Worm (Caenorhabditis elegans) whole organism, L4 larva: ENCODE results near the gene T25G12.3.
A peak's percentile ranks its signal among the peaks of the same experiment; 100 is the strongest.

ENCODE experiments used
- F10B5.3 ChIP-seq: sonication (generic microtip); optimal IDR thresholded peaks from 2 replicates; lab custom pipeline; 2016; ENCODE audit warnings: mild to moderate bottlenecking, missing genetic modification characterization, missing compliant biosample characterization
- T20F7.1 ChIP-seq: fragments of 200-800 bp; sonication (Bioruptor generic); optimal IDR thresholded peaks from 2 replicates; lab custom pipeline; 2018; ENCODE audit warnings: mild to moderate bottlenecking, missing genetic modification characterization, missing compliant biosample characterization
- Y48G9A.11 ChIP-seq: fragments of 200-800 bp; sonication (Bioruptor generic); IDR thresholded peaks from 2 replicates; pipeline ENCODE4 v1.3.6; 2022; ENCODE audit warnings: missing genetic modification reagents, missing genetic modification characterization, missing compliant biosample characterization
- Y75B8A.6 ChIP-seq: fragments of 200-800 bp; sonication (Bioruptor generic); IDR thresholded peaks from 2 replicates; pipeline ENCODE4 v1.3.6; 2022; ENCODE audit warnings: missing genetic modification reagents, missing genetic modification characterization, missing compliant biosample characterization
- ZK337.2 ChIP-seq: fragments of 200-800 bp; sonication (Bioruptor generic); IDR thresholded peaks from 2 replicates; pipeline ENCODE4 v1.3.6; 2022; ENCODE audit warnings: missing genetic modification reagents, missing genetic modification characterization, missing compliant biosample characterization
- ZK546.5 ChIP-seq, 2 experiments: sonication (generic microtip); optimal IDR thresholded peaks; 2 replicates each; lab custom pipeline; 2017; ENCODE audit warnings: missing biosample characterization in 2 of 2, missing genetic modification characterization in 2 of 2
- ama-1 ChIP-seq: fragments of 150-350 bp; optimal IDR thresholded peaks from 2 replicates; lab custom pipeline; 2014; ENCODE audit warnings: inconsistent platforms, mixed read lengths
- arid-1 ChIP-seq: fragments of 200-800 bp; sonication (Bioruptor generic); conservative IDR thresholded peaks from 2 replicates; pipeline ENCODE4 v1.3.6; 2022; ENCODE audit warnings: missing genetic modification reagents, missing genetic modification characterization, missing compliant biosample characterization
- attf-4 ChIP-seq: sonication (generic microtip); optimal IDR thresholded peaks from 3 replicates; lab custom pipeline; 2017; ENCODE audit warnings: missing biosample characterization, missing genetic modification characterization
- ceh-62 ChIP-seq: sonication (generic microtip); optimal IDR thresholded peaks from 2 replicates; lab custom pipeline; 2017; ENCODE audit warnings: missing biosample characterization, missing genetic modification characterization
- daf-16 ChIP-seq, 3 experiments: sonication (generic microtip); optimal IDR thresholded peaks; 2 replicates each; lab custom pipeline; 2016 to 2017; ENCODE audit warnings: missing genetic modification characterization in 3 of 3, missing genetic modification reagents in 3 of 3, mild to moderate bottlenecking in 2 of 3, missing compliant biosample characterization in 2 of 3, missing biosample characterization in 1 of 3, moderate library complexity in 1 of 3
- daf-8 ChIP-seq: fragments of 200-800 bp; sonication (Bioruptor generic); IDR thresholded peaks from 2 replicates; pipeline ENCODE4 v1.3.6; 2022; ENCODE audit warnings: missing genetic modification characterization, missing compliant biosample characterization
- dmd-6 ChIP-seq: fragments of 200-800 bp; sonication (Bioruptor generic); IDR thresholded peaks from 2 replicates; pipeline ENCODE4 v1.3.6; 2022; ENCODE audit warnings: missing genetic modification reagents, missing genetic modification characterization, missing compliant biosample characterization
- dmd-8 ChIP-seq: fragments of 200-800 bp; sonication (Bioruptor generic); IDR thresholded peaks from 2 replicates; pipeline ENCODE4 v1.3.6; 2022; ENCODE audit warnings: missing genetic modification characterization, missing compliant biosample characterization
- dpl-1 ChIP-seq: fragments of 150-350 bp; optimal IDR thresholded peaks from 2 replicates; lab custom pipeline; 2014; ENCODE audit warnings: missing biosample characterization, missing genetic modification reagents, missing genetic modification characterization
- dve-1 ChIP-seq: sonication (generic microtip); optimal IDR thresholded peaks from 2 replicates; lab custom pipeline; 2017; ENCODE audit warnings: antibody characterized with exemption, mild to moderate bottlenecking, missing genetic modification characterization, missing compliant biosample characterization; ENCODE audit not compliant: insufficient read depth
- egl-43 ChIP-seq: fragments of 200-800 bp; sonication (Bioruptor generic); IDR thresholded peaks from 2 replicates; pipeline ENCODE4 v1.3.6; 2022; ENCODE audit warnings: missing genetic modification reagents, missing genetic modification characterization, missing compliant biosample characterization
- fkh-10 ChIP-seq: fragments of 150-350 bp; optimal IDR thresholded peaks from 2 replicates; lab custom pipeline; 2014; ENCODE audit warnings: missing biosample characterization, missing genetic modification reagents, missing genetic modification characterization
- fos-1 ChIP-seq: fragments of 150-350 bp; optimal IDR thresholded peaks from 2 replicates; lab custom pipeline; 2014; ENCODE audit warnings: missing biosample characterization, missing genetic modification characterization
- gei-8 ChIP-seq: fragments of 200-800 bp; sonication (Bioruptor generic); optimal IDR thresholded peaks from 2 replicates; lab custom pipeline; 2018; ENCODE audit warnings: mild to moderate bottlenecking, missing genetic modification characterization, missing compliant biosample characterization
- hif-1 ChIP-seq, 2 experiments: sonication (generic microtip); optimal IDR thresholded peaks; 2 replicates each; lab custom pipeline; 2016 to 2017; ENCODE audit warnings: missing compliant biosample characterization in 2 of 2, missing genetic modification characterization in 2 of 2, missing genetic modification reagents in 2 of 2, missing genotype in 2 of 2, mild to moderate bottlenecking in 1 of 2
- hmg-1.1 ChIP-seq: fragments of 200-800 bp; sonication (Bioruptor generic); IDR thresholded peaks from 2 replicates; pipeline ENCODE4 v1.3.6; 2022; ENCODE audit warnings: missing genetic modification reagents, missing genetic modification characterization, missing compliant biosample characterization
- jun-1 ChIP-seq: fragments of 150-350 bp; optimal IDR thresholded peaks from 2 replicates; lab custom pipeline; 2014; ENCODE audit warnings: missing biosample characterization, missing genetic modification reagents, missing genetic modification characterization
- lin-1 ChIP-seq: fragments of 200-800 bp; sonication (Bioruptor generic); IDR thresholded peaks from 2 replicates; pipeline ENCODE4 v1.3.6; 2022; ENCODE audit warnings: missing genetic modification reagents, missing genetic modification characterization, missing compliant biosample characterization
- lin-15B ChIP-seq: fragments of 150-350 bp; sonication (generic microtip); optimal IDR thresholded peaks from 3 replicates; lab custom pipeline; 2014; ENCODE audit warnings: missing biosample characterization, missing genetic modification characterization
- lin-29 ChIP-seq: fragments of 200-800 bp; sonication (Bioruptor generic); IDR thresholded peaks from 2 replicates; pipeline ENCODE4 v1.3.6; 2022; ENCODE audit warnings: missing genetic modification reagents, missing genetic modification characterization, missing compliant biosample characterization
- lin-39 ChIP-seq: fragments of 150-350 bp; optimal IDR thresholded peaks from 2 replicates; lab custom pipeline; 2014; ENCODE audit warnings: missing biosample characterization, missing genetic modification reagents, missing genetic modification characterization
- madf-5 ChIP-seq, 2 experiments: fragments of 200-800 bp; sonication (Bioruptor generic); IDR thresholded peaks; 2 replicates each; pipeline ENCODE4 v1.3.6; 2022; ENCODE audit warnings: missing compliant biosample characterization in 2 of 2, missing genetic modification characterization in 2 of 2
- madf-9 ChIP-seq: fragments of 200-800 bp; sonication (Bioruptor generic); conservative IDR thresholded peaks from 2 replicates; pipeline ENCODE4 v1.3.6; 2022; ENCODE audit warnings: missing genetic modification reagents, missing genetic modification characterization, missing compliant biosample characterization
- mdl-1 ChIP-seq, 2 experiments: fragments of 150-350 bp in 1 of 2; sonication (generic microtip) in 1 of 2; optimal IDR thresholded peaks; 2 replicates each; lab custom pipeline; 2014 to 2017; ENCODE audit warnings: missing biosample characterization in 2 of 2, missing genetic modification characterization in 2 of 2
- mes-2 ChIP-seq: sonication (generic microtip); optimal IDR thresholded peaks from 2 replicates; lab custom pipeline; 2016; ENCODE audit warnings: missing genotype, mild to moderate bottlenecking, missing genetic modification characterization, missing compliant biosample characterization; ENCODE audit not compliant: poor library complexity, severe bottlenecking
- mxl-2 ChIP-seq: fragments of 200-800 bp; sonication (Bioruptor generic); conservative IDR thresholded peaks from 2 replicates; pipeline ENCODE4 v1.3.6; 2022; ENCODE audit warnings: missing genetic modification reagents, missing genetic modification characterization, missing compliant biosample characterization
- mxl-3 ChIP-seq: fragments of 200-800 bp; sonication (Bioruptor generic); optimal IDR thresholded peaks from 2 replicates; lab custom pipeline; 2018; ENCODE audit warnings: mild to moderate bottlenecking, missing genetic modification characterization, missing compliant biosample characterization
- nhr-10 ChIP-seq: fragments of 150-350 bp; optimal IDR thresholded peaks from 2 replicates; lab custom pipeline; 2014; ENCODE audit warnings: missing biosample characterization, missing genetic modification characterization
- nhr-102 ChIP-seq: sonication (generic microtip); optimal IDR thresholded peaks from 2 replicates; lab custom pipeline; 2016; ENCODE audit warnings: mild to moderate bottlenecking, missing genetic modification characterization, moderate library complexity, missing compliant biosample characterization
- nhr-11 ChIP-seq: fragments of 150-350 bp; optimal IDR thresholded peaks from 2 replicates; lab custom pipeline; 2014; ENCODE audit warnings: missing biosample characterization, missing genetic modification characterization
- nhr-237 ChIP-seq: sonication (generic microtip); optimal IDR thresholded peaks from 2 replicates; lab custom pipeline; 2017; ENCODE audit warnings: missing biosample characterization, missing genetic modification characterization
- nhr-25 ChIP-seq: sonication (generic microtip); optimal IDR thresholded peaks from 2 replicates; lab custom pipeline; 2017; ENCODE audit warnings: missing genetic modification characterization, mild to moderate bottlenecking, missing compliant biosample characterization, antibody characterized with exemption, moderate library complexity, borderline replicate concordance; ENCODE audit not compliant: insufficient read depth
- nhr-28 ChIP-seq: fragments of 150-350 bp; optimal IDR thresholded peaks from 2 replicates; lab custom pipeline; 2014; ENCODE audit warnings: missing biosample characterization, missing genetic modification characterization
- nhr-42 ChIP-seq: fragments of 200-800 bp; sonication (Bioruptor generic); IDR thresholded peaks from 2 replicates; pipeline ENCODE4 v1.3.6; 2022; ENCODE audit warnings: missing genetic modification characterization, missing compliant biosample characterization
- nhr-77 ChIP-seq: fragments of 150-350 bp; optimal IDR thresholded peaks from 2 replicates; lab custom pipeline; 2014; ENCODE audit warnings: missing biosample characterization, missing genetic modification characterization
- pqm-1 ChIP-seq: sonication (generic microtip); optimal IDR thresholded peaks from 2 replicates; lab custom pipeline; 2017; ENCODE audit warnings: missing biosample characterization, missing genetic modification characterization
- rbr-2 ChIP-seq: sonication (generic microtip); optimal IDR thresholded peaks from 2 replicates; lab custom pipeline; 2016; ENCODE audit warnings: missing genotype, missing genetic modification characterization, missing compliant biosample characterization
- sdz-12 ChIP-seq: fragments of 200-800 bp; sonication (Bioruptor generic); optimal IDR thresholded peaks from 2 replicates; lab custom pipeline; 2018; ENCODE audit warnings: mild to moderate bottlenecking, missing genetic modification characterization, missing compliant biosample characterization
- set-16 ChIP-seq: fragments of 200-800 bp; sonication (Bioruptor generic); IDR thresholded peaks from 2 replicates; pipeline ENCODE4 v1.3.6; 2022; ENCODE audit warnings: missing genetic modification reagents, missing genetic modification characterization, missing compliant biosample characterization
- skn-1 ChIP-seq: fragments of 150-350 bp; optimal IDR thresholded peaks from 2 replicates; lab custom pipeline; 2014; ENCODE audit warnings: missing biosample characterization, missing genetic modification characterization
- spr-1 ChIP-seq: sonication (generic microtip); optimal IDR thresholded peaks from 2 replicates; lab custom pipeline; 2016; ENCODE audit warnings: mild to moderate bottlenecking, missing genetic modification characterization, missing compliant biosample characterization
- spr-3 ChIP-seq: fragments of 200-800 bp; sonication (Bioruptor generic); optimal IDR thresholded peaks from 2 replicates; lab custom pipeline; 2018; ENCODE audit warnings: mild to moderate bottlenecking, missing genetic modification characterization, missing compliant biosample characterization
- unc-130 ChIP-seq: sonication (generic microtip); optimal IDR thresholded peaks from 2 replicates; lab custom pipeline; 2016; ENCODE audit warnings: missing genetic modification reagents, missing genetic modification characterization, missing compliant biosample characterization
- unc-62 ChIP-seq, 3 experiments: fragments of 150-350 bp in 1 of 3; sonication (generic microtip); optimal IDR thresholded peaks in 2 of 3; peaks in 1 of 3; 1 replicate in 1 of 3; 2 replicates in 2 of 3; lab custom pipeline; 2014 to 2017; ENCODE audit warnings: missing biosample characterization in 3 of 3, missing genetic modification characterization in 3 of 3, missing genetic modification reagents in 3 of 3, missing genotype in 1 of 3
- zfp-2 ChIP-seq: sonication (generic microtip); optimal IDR thresholded peaks from 2 replicates; lab custom pipeline; 2016; ENCODE audit warnings: mild to moderate bottlenecking, missing genetic modification characterization, missing compliant biosample characterization

Gene T25G12.3

DNA sequence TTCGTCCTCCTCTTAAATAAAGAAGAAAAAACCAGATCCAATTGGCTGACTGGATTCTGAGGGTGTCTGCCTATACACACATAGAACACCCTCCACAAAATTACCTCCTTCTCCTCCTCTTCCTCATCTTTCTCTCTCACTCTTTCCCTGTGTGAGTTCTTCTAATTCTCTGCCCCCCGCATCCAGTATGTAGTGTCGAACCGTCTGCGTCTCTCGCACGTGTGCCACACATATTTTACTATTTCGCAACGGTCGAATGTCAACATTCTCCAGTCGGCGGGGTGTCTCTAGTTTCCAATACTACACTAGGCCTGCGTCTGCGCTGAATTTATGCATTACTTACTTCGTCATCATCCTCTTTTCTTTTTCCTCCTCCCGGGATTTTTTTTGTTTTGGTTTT is 47.1 kb upstream of the T25G12.3 start (continued):
- TF ChIP-seq dpl-1 (GFP tag; lab: Kevin White, UChicago), result no peak
- no peak for TF ChIP-seq unc-130
- peak in 1 of 2 experiments; percentile 6 for TF ChIP-seq daf-16 (GFP tag; optimal IDR thresholded peaks at IDR 0.05; lab: Kevin White, UChicago)
- TF ChIP-seq daf-16 (tag; optimal IDR thresholded peaks at IDR 0.05; lab: Kevin White, UChicago), result peak; percentile 56
- peak; percentile 25 for TF ChIP-seq dve-1
- TF ChIP-seq spr-1, result no peak
- TF ChIP-seq nhr-10 (tag; lab: Kevin White, UChicago), result no peak
- no peak for TF ChIP-seq gei-8
- no peak for TF ChIP-seq set-16 (GFP tag; lab: Robert Waterston, UW)
- peak; percentile 27; the same call in 1 of the 2 replicates for TF ChIP-seq dmd-6 (GFP tag; lab: Robert Waterston, UW)
- TF ChIP-seq zfp-2 (tag; lab: Kevin White, UChicago), result no peak
- TF ChIP-seq jun-1 (tag; lab: Kevin White, UChicago), result peak; percentile 12
- TF ChIP-seq attf-4 (tag; lab: Kevin White, UChicago), result no peak
- TF ChIP-seq ZK337.2 (GFP tag; lab: Robert Waterston, UW), result no peak
- peak; percentile 41 for TF ChIP-seq nhr-25 (tag; lab: Kevin White, UChicago)
- peak; percentile 90 for TF ChIP-seq mxl-3 (GFP tag; lab: Kevin White, UChicago)
- TF ChIP-seq mxl-2 (GFP tag; lab: Robert Waterston, UW), result no peak
- no peak for TF ChIP-seq madf-9
- no peak for TF ChIP-seq F10B5.3 (tag; lab: Kevin White, UChicago)
- TF ChIP-seq sdz-12 (GFP tag; lab: Kevin White, UChicago), result no peak
- no peak for TF ChIP-seq Y75B8A.6 (GFP tag; lab: Robert Waterston, UW)
- no peak for TF ChIP-seq lin-29
- peak; percentile 54 for TF ChIP-seq nhr-11 (tag; lab: Kevin White, UChicago)
- no peak for TF ChIP-seq egl-43 (GFP tag; lab: Robert Waterston, UW)
- TF ChIP-seq fos-1 (tag; lab: Kevin White, UChicago), result no peak
- TF ChIP-seq nhr-28 (tag; lab: Kevin White, UChicago), result peak; percentile 94
- peak; percentile 76 for TF ChIP-seq mes-2 (tag; lab: Kevin White, UChicago)
- TF ChIP-seq lin-1 (GFP tag; lab: Robert Waterston, UW), result no peak
- TF ChIP-seq nhr-77, result no peak
- no peak for TF ChIP-seq spr-3 (GFP tag; lab: Kevin White, UChicago)
- no peak for TF ChIP-seq T20F7.1 (GFP tag; lab: Kevin White, UChicago)
- no peak for TF ChIP-seq lin-39 (tag; lab: Kevin White, UChicago)
- TF ChIP-seq madf-5 (GFP tag; IDR thresholded peaks at IDR 0.05; lab: Robert Waterston, UW), result no peak
- TF ChIP-seq ama-1 (lab: Kevin White, UChicago), result no peak
- TF ChIP-seq arid-1 (GFP tag; lab: Robert Waterston, UW), result no peak
- peak in 1 of 2 experiments; percentile 86 for TF ChIP-seq unc-62 (GFP tag; optimal IDR thresholded peaks at IDR 0.05 in 1 of 2; lab: Kevin White, UChicago)
- no peak for TF ChIP-seq unc-62 (tag; optimal IDR thresholded peaks at IDR 0.05; lab: Kevin White, UChicago)
- TF ChIP-seq ZK546.5 (tag; optimal IDR thresholded peaks at IDR 0.05; lab: Kevin White, UChicago), result no peak
- peak; percentile 91 for TF ChIP-seq hmg-1.1 (GFP tag; lab: Robert Waterston, UW)
- peak; percentile 75 for TF ChIP-seq rbr-2
- no peak for TF ChIP-seq lin-15B (tag; lab: Kevin White, UChicago)
- peak; percentile 30 for TF ChIP-seq nhr-102 (tag; lab: Kevin White, UChicago)
- TF ChIP-seq daf-8 (GFP tag; lab: Robert Waterston, UW), result no peak
- no peak for TF ChIP-seq pqm-1 (tag; lab: Kevin White, UChicago)
- TF ChIP-seq nhr-237 (tag; lab: Kevin White, UChicago), result no peak
- TF ChIP-seq hif-1 (tag; optimal IDR thresholded peaks at IDR 0.05; lab: Kevin White, UChicago), result peak in 1 of 2 experiments; percentile 30
- TF ChIP-seq mdl-1 (tag; optimal IDR thresholded peaks at IDR 0.05; lab: Kevin White, UChicago), result peak; percentile 98
- no peak for TF ChIP-seq skn-1
- no peak for TF ChIP-seq dmd-8 (GFP tag; lab: Robert Waterston, UW)
- TF ChIP-seq fkh-10 (GFP tag; lab: Kevin White, UChicago), result peak; percentile 58
- TF ChIP-seq Y48G9A.11 (GFP tag; lab: Robert Waterston, UW), result no peak
- no peak for TF ChIP-seq nhr-42 (GFP tag; lab: Robert Waterston, UW)
- no peak for TF ChIP-seq ceh-62 (tag; lab: Kevin White, UChicago)
